Fruit fly (Drosophila melanogaster) Kc167 (cell line): Measurements from ENCODE around the gene Als2.

Source experiments
- Myc ChIP-seq: fragments of >200 bp; optimal IDR thresholded peaks from 2 replicates; lab custom pipeline; 2017; ENCODE audit warnings: missing external identifiers
- Sin3A ChIP-seq: fragments of >200 bp; optimal IDR thresholded peaks from 2 replicates; lab custom pipeline; 2018; ENCODE audit warnings: missing external identifiers
- h ChIP-seq: fragments of >200 bp; optimal IDR thresholded peaks from 3 replicates; lab custom pipeline; 2018; ENCODE audit warnings: missing external identifiers
- insv ChIP-seq: fragments of >200 bp; optimal IDR thresholded peaks from 3 replicates; lab custom pipeline; 2018; ENCODE audit warnings: missing external identifiers
- psq ChIP-seq: fragments of >200 bp; optimal IDR thresholded peaks from 2 replicates; lab custom pipeline; 2017; ENCODE audit warnings: missing external identifiers
- ttk ChIP-seq: sonication (Bioruptor generic); optimal IDR thresholded peaks from 2 replicates; lab custom pipeline; 2017; ENCODE audit warnings: missing external identifiers

DNA sequence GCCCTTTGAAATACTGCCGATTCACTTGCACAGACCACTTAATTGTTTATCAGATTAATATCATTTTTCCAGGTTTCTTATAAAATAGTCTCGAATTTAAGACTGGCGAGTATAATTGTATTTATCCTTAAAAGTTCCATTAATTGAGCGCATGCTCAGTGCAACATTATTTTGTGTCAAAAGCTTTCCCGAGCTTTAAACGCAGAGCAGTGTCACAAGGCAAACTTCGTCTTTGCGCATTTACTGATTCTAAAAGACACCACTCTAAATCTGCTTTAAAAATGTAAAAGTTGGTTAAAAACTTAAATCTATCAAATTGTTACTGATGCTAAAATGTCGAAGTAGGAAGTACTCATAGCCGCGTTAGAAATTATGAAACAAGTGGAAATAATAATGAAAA, 54.0 kb downstream of the Als2 start, which contains the start of the genes CG7166 and Alg11:
- TF ChIP-seq Sin3A (lab: Kevin White, UChicago) (no peak), h (lab: Kevin White, UChicago) (no peak), Myc (lab: Kevin White, UChicago) (no peak), ttk (no peak), psq (lab: Kevin White, UChicago) (no peak), insv (no peak)
